Worm (Caenorhabditis elegans): ENCODE data around the gene Y38H6C.13.
"Not testable (repeated sequence)": the region's sequence is repeated elsewhere in the genome, so short reads cannot be mapped to it uniquely, and the experiment has no call there.

- not testable (repeated sequence) for TF ChIP-seq him-1, W03F9.2 (tag; optimal IDR thresholded peaks at IDR 0.05)
These were observed 36.5 kb downstream of the Y38H6C.13 start, which contains the start of gene F26F2.13 for ce11 chrV:20564054-20564453.
